Worm (Caenorhabditis elegans) whole organism, L3 larva: Measurements from ENCODE around the gene F38B6.4.
A peak's percentile ranks its signal among the peaks of the same experiment; 100 is the strongest.

Source experiments
- R02D3.7 ChIP-seq: fragments of 150-350 bp; optimal IDR thresholded peaks from 2 replicates; lab custom pipeline; 2014; ENCODE audit warnings: missing biosample characterization, missing genetic modification characterization
- ZK546.5 ChIP-seq: sonication (generic microtip); optimal IDR thresholded peaks from 2 replicates; lab custom pipeline; 2017; ENCODE audit warnings: missing biosample characterization, missing genetic modification characterization
- ama-1 ChIP-seq: fragments of 150-350 bp; optimal IDR thresholded peaks from 2 replicates; lab custom pipeline; 2018
- ceh-16 ChIP-seq: sonication (generic microtip); optimal IDR thresholded peaks from 2 replicates; lab custom pipeline; 2017; ENCODE audit warnings: missing biosample characterization, missing genetic modification characterization
- ceh-28 ChIP-seq: fragments of 150-350 bp; optimal IDR thresholded peaks from 2 replicates; lab custom pipeline; 2014; ENCODE audit warnings: missing biosample characterization, missing genetic modification reagents, missing genetic modification characterization
- ceh-82 ChIP-seq: fragments of 150-350 bp; optimal IDR thresholded peaks from 2 replicates; lab custom pipeline; 2014; ENCODE audit warnings: missing biosample characterization, missing genetic modification characterization
- ceh-9 ChIP-seq: sonication (generic microtip); optimal IDR thresholded peaks from 2 replicates; lab custom pipeline; 2018; ENCODE audit warnings: missing biosample characterization, missing genetic modification characterization
- egl-27 ChIP-seq: sonication (generic microtip); optimal IDR thresholded peaks from 4 replicates; lab custom pipeline; 2017; ENCODE audit warnings: missing biosample characterization, missing genetic modification reagents, missing genetic modification characterization
- egl-5 ChIP-seq: fragments of 150-350 bp; optimal IDR thresholded peaks from 2 replicates; lab custom pipeline; 2017; ENCODE audit warnings: missing biosample characterization, missing genetic modification reagents, missing genetic modification characterization, inconsistent platforms
- elt-1 ChIP-seq: fragments of 150-350 bp; optimal IDR thresholded peaks from 2 replicates; lab custom pipeline; 2014; ENCODE audit warnings: missing biosample characterization, missing genetic modification characterization
- elt-2 ChIP-seq: sonication (generic microtip); optimal IDR thresholded peaks from 2 replicates; lab custom pipeline; 2016; ENCODE audit warnings: missing genetic modification reagents, mild to moderate bottlenecking, missing genetic modification characterization, missing compliant biosample characterization
- eor-1 ChIP-seq, 2 experiments: fragments of 150-350 bp; optimal IDR thresholded peaks; 2 replicates each; lab custom pipeline; 2014 to 2018; ENCODE audit warnings: missing biosample characterization in 2 of 2, missing genetic modification characterization in 2 of 2
- fkh-10 ChIP-seq: sonication (generic microtip); optimal IDR thresholded peaks from 2 replicates; lab custom pipeline; 2017; ENCODE audit warnings: missing biosample characterization, missing genetic modification reagents, missing genetic modification characterization
- fkh-2 ChIP-seq: fragments of 150-350 bp; optimal IDR thresholded peaks from 2 replicates; lab custom pipeline; 2014; ENCODE audit warnings: missing biosample characterization, missing genetic modification reagents, missing genetic modification characterization
- fos-1 ChIP-seq: fragments of 150-350 bp; optimal IDR thresholded peaks from 2 replicates; lab custom pipeline; 2014; ENCODE audit warnings: missing biosample characterization, missing genetic modification characterization
- hmg-11 ChIP-seq: sonication (generic microtip); optimal IDR thresholded peaks from 2 replicates; lab custom pipeline; 2016; ENCODE audit warnings: missing genetic modification characterization, missing compliant biosample characterization
- jun-1 ChIP-seq: fragments of 150-350 bp; optimal IDR thresholded peaks from 2 replicates; lab custom pipeline; 2014; ENCODE audit warnings: missing biosample characterization, missing genetic modification reagents, missing genetic modification characterization
- lin-15B ChIP-seq: fragments of 150-350 bp; optimal IDR thresholded peaks from 2 replicates; lab custom pipeline; 2014; ENCODE audit warnings: missing biosample characterization, missing genetic modification characterization
- lsy-12 ChIP-seq: sonication (generic microtip); optimal IDR thresholded peaks from 2 replicates; lab custom pipeline; 2016; ENCODE audit warnings: mild to moderate bottlenecking, missing genetic modification characterization, missing compliant biosample characterization
- mml-1 ChIP-seq: fragments of 150-350 bp; sonication (generic microtip); optimal IDR thresholded peaks from 3 replicates; lab custom pipeline; 2014; ENCODE audit warnings: missing biosample characterization, missing genetic modification characterization
- nfya-1 ChIP-seq: sonication (generic microtip); optimal IDR thresholded peaks from 2 replicates; lab custom pipeline; 2017; ENCODE audit warnings: missing genetic modification characterization, mild to moderate bottlenecking, missing compliant biosample characterization, antibody characterized with exemption, moderate library complexity; ENCODE audit not compliant: insufficient read depth
- nhr-11 ChIP-seq: fragments of 150-350 bp; optimal IDR thresholded peaks from 2 replicates; lab custom pipeline; 2014; ENCODE audit warnings: missing biosample characterization, missing genetic modification characterization
- nhr-12 ChIP-seq: fragments of 150-350 bp; optimal IDR thresholded peaks from 2 replicates; lab custom pipeline; 2014; ENCODE audit warnings: missing biosample characterization, missing genetic modification characterization
- nhr-23 ChIP-seq: fragments of 150-350 bp; optimal IDR thresholded peaks from 2 replicates; lab custom pipeline; 2014; ENCODE audit warnings: missing biosample characterization, missing genetic modification reagents, missing genetic modification characterization
- nhr-237 ChIP-seq: fragments of 150-350 bp; optimal IDR thresholded peaks from 2 replicates; lab custom pipeline; 2014; ENCODE audit warnings: missing biosample characterization, missing genetic modification characterization
- nhr-25 ChIP-seq: sonication (generic microtip); optimal IDR thresholded peaks from 2 replicates; lab custom pipeline; 2017; ENCODE audit warnings: missing biosample characterization, missing genetic modification characterization
- nhr-43 ChIP-seq: sonication (generic microtip); optimal IDR thresholded peaks from 2 replicates; lab custom pipeline; 2016; ENCODE audit warnings: mild to moderate bottlenecking, missing genetic modification characterization, missing compliant biosample characterization; ENCODE audit not compliant: poor library complexity, severe bottlenecking
- nhr-67 ChIP-seq: fragments of 150-350 bp; optimal IDR thresholded peaks from 2 replicates; lab custom pipeline; 2014; ENCODE audit warnings: missing biosample characterization, missing genetic modification characterization
- nhr-76 ChIP-seq: fragments of 150-350 bp; sonication (generic microtip); optimal IDR thresholded peaks from 5 replicates; lab custom pipeline; 2014; ENCODE audit warnings: missing biosample characterization, missing genetic modification characterization
- pha-4 ChIP-seq: fragments of 150-350 bp; optimal IDR thresholded peaks from 2 replicates; lab custom pipeline; 2014; ENCODE audit warnings: missing biosample characterization, missing genetic modification reagents, missing genetic modification characterization
- pqm-1 ChIP-seq: fragments of 150-350 bp; optimal IDR thresholded peaks from 2 replicates; lab custom pipeline; 2017; ENCODE audit warnings: missing biosample characterization, missing genetic modification characterization, inconsistent platforms
- skn-1 ChIP-seq: fragments of 150-350 bp; optimal IDR thresholded peaks from 2 replicates; lab custom pipeline; 2014; ENCODE audit warnings: missing biosample characterization, missing genetic modification characterization
- snpc-4 ChIP-seq: fragments of 150-350 bp; optimal IDR thresholded peaks from 2 replicates; lab custom pipeline; 2014; ENCODE audit warnings: missing biosample characterization, missing genetic modification characterization
- tbx-2 ChIP-seq: sonication (generic microtip); optimal IDR thresholded peaks from 2 replicates; lab custom pipeline; 2016; ENCODE audit warnings: mild to moderate bottlenecking, missing genetic modification characterization, missing compliant biosample characterization
- unc-39 ChIP-seq: sonication (generic microtip); optimal IDR thresholded peaks from 4 replicates; lab custom pipeline; 2017; ENCODE audit warnings: missing biosample characterization, missing genetic modification characterization
- unc-62 ChIP-seq: fragments of 150-350 bp; sonication (generic microtip); optimal IDR thresholded peaks from 4 replicates; lab custom pipeline; 2014; ENCODE audit warnings: missing biosample characterization, missing genetic modification reagents, missing genetic modification characterization
- zag-1 ChIP-seq: fragments of 150-350 bp; optimal IDR thresholded peaks from 2 replicates; lab custom pipeline; 2014; ENCODE audit warnings: missing biosample characterization, missing genetic modification characterization
- ztf-11 ChIP-seq: fragments of 150-350 bp; optimal IDR thresholded peaks from 2 replicates; lab custom pipeline; 2014; ENCODE audit warnings: missing biosample characterization, missing genetic modification characterization

Gene F38B6.4

DNA sequence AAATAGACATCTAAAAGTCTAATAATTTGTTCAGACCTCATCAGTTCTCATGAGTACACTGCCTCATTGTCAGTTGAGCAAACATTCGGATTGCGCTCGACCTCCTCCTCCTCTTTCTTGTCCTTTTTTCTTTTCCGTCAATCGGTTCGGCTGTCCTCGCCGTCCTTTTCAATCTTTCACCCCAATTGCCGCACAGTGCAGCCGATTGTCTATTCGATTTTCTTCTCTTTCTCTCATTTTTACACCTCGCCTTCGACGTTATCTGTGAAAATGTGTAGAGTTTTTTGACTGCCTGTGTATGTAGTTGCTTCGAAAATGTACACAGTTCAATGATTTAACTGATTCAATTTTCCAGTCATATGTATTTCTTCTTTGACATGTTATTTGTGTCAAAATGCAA is 21.5 kb upstream of the F38B6.4 start:
- no peak for TF ChIP-seq ZK546.5 (tag; lab: Kevin White, UChicago)
- peak; percentile 54 for TF ChIP-seq pqm-1 (tag; lab: Kevin White, UChicago)
- peak; percentile 75 for TF ChIP-seq elt-2
- TF ChIP-seq lin-15B (tag; lab: Kevin White, UChicago): no peak
- no peak for TF ChIP-seq fkh-10 (GFP tag; lab: Kevin White, UChicago)
- TF ChIP-seq elt-1 (tag; lab: Kevin White, UChicago): peak; percentile 6
- TF ChIP-seq nhr-43: no peak
- TF ChIP-seq fos-1 (tag; lab: Kevin White, UChicago): no peak
- peak; percentile 67 for TF ChIP-seq pha-4 (tag; lab: Kevin White, UChicago)
- no peak for TF ChIP-seq lsy-12 (tag; lab: Kevin White, UChicago)

DNA sequence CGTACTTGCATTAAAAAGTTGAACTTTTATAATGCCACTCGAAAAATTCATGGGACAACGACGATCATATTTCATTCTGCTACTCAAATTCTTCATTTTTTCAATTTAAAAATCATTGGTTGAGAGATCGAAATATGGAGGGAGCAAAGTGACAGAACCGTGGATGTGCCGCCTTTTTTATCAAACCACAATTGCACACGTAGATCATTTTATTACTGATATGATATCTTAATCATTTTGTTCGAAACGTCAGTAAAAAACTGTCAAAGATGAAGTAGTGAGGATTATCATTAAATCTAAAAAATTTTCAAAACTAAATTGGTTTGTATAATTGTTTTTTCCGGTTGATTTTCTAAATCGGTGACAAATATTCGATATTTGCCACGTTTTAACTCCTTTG is 20.5 kb upstream of the F38B6.4 start:
- TF ChIP-seq elt-2 (peak; percentile 80), nhr-76 (tag; lab: Kevin White, UChicago) (no peak), ama-1 (lab: Kevin White, UChicago) (no peak), nhr-12 (tag; lab: Kevin White, UChicago) (no peak), pqm-1 (tag; lab: Kevin White, UChicago) (peak; percentile 66), nhr-23 (no peak)
- TF ChIP-seq, all 47 proteins: peak for 2

DNA sequence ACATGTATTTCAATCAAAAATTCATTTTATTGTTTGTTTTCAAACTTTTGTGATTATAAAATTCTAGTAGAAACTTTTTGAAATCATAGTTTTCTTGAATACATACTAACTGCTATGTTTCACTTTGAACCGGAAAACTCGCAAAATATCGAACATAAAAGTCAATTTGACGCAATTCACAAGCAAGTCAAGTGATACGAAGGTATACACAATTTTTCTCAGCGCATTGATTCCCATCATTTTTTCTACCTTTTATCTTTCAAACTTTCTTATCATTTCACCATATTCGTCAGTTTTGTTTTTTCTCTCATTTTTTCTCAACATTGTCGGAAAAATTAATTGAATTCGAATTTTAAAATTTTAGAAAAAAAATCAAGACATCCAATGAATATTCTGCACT is 19.5 kb upstream of the F38B6.4 start, which contains the start of gene nhr-173:
Gene nhr-173, plus strand, starts transcription at position 366 of the 400 bp plus-strand sequence.
- TF ChIP-seq elt-2 (peak; percentile 77), nfya-1 (no peak), pha-4 (tag; lab: Kevin White, UChicago) (peak; percentile 11)

DNA sequence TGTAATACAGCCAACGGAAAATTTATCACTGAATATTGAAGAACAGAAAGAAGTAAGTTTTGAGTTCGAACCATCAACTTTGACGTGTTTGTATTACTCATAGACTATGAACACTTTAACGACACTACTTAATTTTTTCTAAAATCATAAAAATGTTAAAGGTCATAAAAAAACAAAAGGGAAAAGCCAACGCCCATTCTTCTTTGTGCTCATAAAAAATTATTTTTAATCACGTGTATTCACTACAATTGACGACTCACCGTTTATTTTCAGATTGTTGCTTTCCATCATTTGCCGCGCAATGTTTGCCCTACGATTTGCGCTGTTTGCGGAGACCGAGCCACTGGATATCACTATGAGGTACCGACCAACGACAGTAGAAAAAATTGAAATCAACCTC is 18.4 kb upstream of the F38B6.4 start:
- no peak for TF ChIP-seq nhr-76 (tag; lab: Kevin White, UChicago)
- TF ChIP-seq snpc-4 (tag; lab: Kevin White, UChicago): no peak
- peak; percentile 50 for TF ChIP-seq pha-4 (tag; lab: Kevin White, UChicago)
- TF ChIP-seq nhr-237 (tag; lab: Kevin White, UChicago): no peak
- peak; percentile 16 for TF ChIP-seq elt-2
- peak; percentile 60 for TF ChIP-seq pqm-1 (tag; lab: Kevin White, UChicago)
- no peak for TF ChIP-seq nhr-12 (tag; lab: Kevin White, UChicago)
- TF ChIP-seq, all 47 proteins: peak for 3

DNA sequence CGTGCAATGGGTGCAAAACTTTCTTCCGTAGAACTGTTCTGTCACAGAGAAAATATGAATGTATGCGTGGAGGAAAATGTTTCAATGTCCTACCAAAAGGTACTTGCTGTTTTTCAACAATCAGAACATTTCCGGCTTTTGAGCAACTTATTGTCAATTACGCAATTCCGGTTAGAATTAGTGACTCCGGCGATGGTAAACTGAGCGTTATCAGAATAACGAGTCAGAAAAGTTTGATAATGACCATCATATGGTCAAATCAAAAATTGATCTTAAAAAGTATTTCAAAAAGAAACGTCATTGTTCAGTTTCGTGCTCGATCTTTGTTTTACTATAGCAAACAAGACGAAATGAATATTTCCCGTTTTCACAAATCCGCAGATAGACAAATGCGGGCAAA is 17.9 kb upstream of the F38B6.4 start:
- TF ChIP-seq pqm-1 (tag; lab: Kevin White, UChicago) (peak; percentile 40), elt-2 (peak; percentile 60), pha-4 (tag; lab: Kevin White, UChicago) (peak; percentile 7), nhr-23 (no peak)

DNA sequence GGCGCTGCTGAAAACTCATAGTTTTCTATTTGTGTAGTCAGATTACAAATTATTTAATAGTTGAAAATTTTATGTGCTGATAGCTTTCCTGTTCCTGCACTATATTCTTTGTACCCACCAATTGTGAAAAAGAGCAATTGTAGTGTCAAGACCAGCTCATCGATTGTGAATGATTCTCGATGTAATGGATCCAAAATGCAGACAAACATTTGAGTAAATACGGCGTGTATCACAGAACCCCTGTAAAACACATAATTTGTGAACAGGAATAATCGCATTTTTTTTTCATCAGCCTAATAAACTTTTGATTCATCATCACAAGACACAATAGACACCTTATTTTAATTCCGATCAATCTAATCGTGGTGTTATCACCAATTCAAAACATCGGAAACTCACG is 12.4 kb upstream of the F38B6.4 start:
- TF ChIP-seq skn-1 (tag; lab: Kevin White, UChicago) (no peak), elt-2 (peak; percentile 50)

DNA sequence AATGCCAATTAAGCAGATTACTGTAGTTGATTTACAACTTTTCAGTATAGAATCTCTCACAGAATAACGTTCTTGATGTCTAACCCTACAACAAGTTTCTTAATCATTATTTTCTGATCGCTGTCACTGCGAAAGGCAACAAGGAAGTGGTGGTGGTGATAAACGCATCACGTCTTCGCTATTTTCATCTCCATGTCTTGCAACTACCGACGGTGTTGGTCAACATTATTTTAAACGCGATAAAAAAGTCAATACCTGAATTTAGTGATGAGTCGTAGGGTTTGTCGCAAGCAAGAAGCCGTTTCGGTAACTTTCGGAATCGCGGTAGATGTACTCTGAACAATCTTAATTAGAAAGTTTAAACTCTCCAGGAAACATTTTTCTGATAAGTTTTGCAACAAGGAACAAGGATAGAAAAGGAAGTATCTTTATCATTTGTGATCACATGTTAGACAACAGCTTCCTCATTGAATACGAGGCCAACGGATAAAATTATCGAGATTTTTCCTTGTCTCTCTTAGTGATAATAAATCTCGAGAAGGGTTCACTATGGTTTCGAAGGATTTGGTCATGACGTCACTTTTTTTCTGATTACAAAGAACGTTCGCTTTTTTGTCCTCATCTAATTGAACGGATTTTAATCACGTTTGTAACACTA is 10.8 kb upstream of the F38B6.4 start:
- TF ChIP-seq hmg-11 (tag; lab: Kevin White, UChicago): no peak
- TF ChIP-seq ztf-11 (tag; lab: Kevin White, UChicago): no peak
- peak; percentile 36 for TF ChIP-seq egl-27 (tag; lab: Kevin White, UChicago)
- TF ChIP-seq ceh-28: no peak
- no peak for TF ChIP-seq elt-1 (tag; lab: Kevin White, UChicago)
- no peak for TF ChIP-seq nhr-11 (tag; lab: Kevin White, UChicago)
- no peak for TF ChIP-seq pha-4 (tag; lab: Kevin White, UChicago)
- TF ChIP-seq nhr-237 (tag; lab: Kevin White, UChicago): no peak
- no peak for TF ChIP-seq mml-1
- TF ChIP-seq elt-2: no peak
- no peak for TF ChIP-seq pqm-1 (tag; lab: Kevin White, UChicago)
- TF ChIP-seq nhr-76 (tag; lab: Kevin White, UChicago): no peak
- no peak for TF ChIP-seq R02D3.7 (tag; lab: Kevin White, UChicago)
- no peak for TF ChIP-seq jun-1 (tag; lab: Kevin White, UChicago)
- TF ChIP-seq nhr-67 (tag; lab: Kevin White, UChicago): no peak
- TF ChIP-seq ceh-9 (tag; lab: Kevin White, UChicago): no peak
- no peak for TF ChIP-seq zag-1
- TF ChIP-seq lsy-12 (tag; lab: Kevin White, UChicago): no peak
- TF ChIP-seq nhr-25 (tag; lab: Kevin White, UChicago): no peak
- TF ChIP-seq unc-62 (GFP tag; lab: Kevin White, UChicago): no peak
- TF ChIP-seq fos-1 (tag; lab: Kevin White, UChicago): no peak
- TF ChIP-seq eor-1 (tag; optimal IDR thresholded peaks at IDR 0.05; lab: Kevin White, UChicago): no peak
- no peak for TF ChIP-seq ceh-16 (tag; lab: Kevin White, UChicago)
- TF ChIP-seq nhr-43: peak; percentile 42
- no peak for TF ChIP-seq ceh-82 (tag; lab: Kevin White, UChicago)
- peak; percentile 27 for TF ChIP-seq tbx-2
- TF ChIP-seq fkh-2 (tag; lab: Kevin White, UChicago): no peak
- no peak for TF ChIP-seq egl-5 (tag; lab: Kevin White, UChicago)
- no peak for TF ChIP-seq nfya-1
- no peak for TF ChIP-seq unc-39 (tag; lab: Kevin White, UChicago)
